Fruit fly (Drosophila melanogaster) whole organism, embryonic: ENCODE measurements around the gene Scgbeta.
A peak's percentile ranks its signal among the peaks of the same experiment; 100 is the strongest.

Source experiments
- Ada2b ChIP-seq: fragments of 200-800 bp; sonication (Bioruptor generic); IDR thresholded peaks from 2 replicates; pipeline ENCODE4 v1.3.6; 2022; ENCODE audit warnings: missing biosample characterization, missing genetic modification characterization
- Adf1 ChIP-seq: fragments of 200-800 bp; sonication (Bioruptor generic); IDR thresholded peaks from 2 replicates; pipeline ENCODE4 v1.3.6; 2022; ENCODE audit warnings: missing biosample characterization, missing genetic modification characterization
- BEAF-32 ChIP-seq: fragments of 200-800 bp; sonication (Bioruptor generic); optimal IDR thresholded peaks from 3 replicates; lab custom pipeline; 2017; ENCODE audit warnings: missing biosample characterization, missing genetic modification characterization, mild to moderate bottlenecking, moderate library complexity, missing genetic modification reagents
- CG10543 ChIP-seq: fragments of 200-800 bp; sonication (Bioruptor generic); optimal IDR thresholded peaks from 3 replicates; lab custom pipeline; 2017; ENCODE audit warnings: missing biosample characterization, mild to moderate bottlenecking, missing genetic modification characterization, moderate library complexity
- CG12071 ChIP-seq: fragments of 200-800 bp; sonication (Bioruptor generic); optimal IDR thresholded peaks from 3 replicates; lab custom pipeline; 2018; ENCODE audit warnings: missing biosample characterization, mild to moderate bottlenecking, missing genetic modification characterization
- CG13287 ChIP-seq: fragments of 200-800 bp; sonication (Bioruptor generic); IDR thresholded peaks from 2 replicates; pipeline ENCODE4 v1.3.6; 2022; ENCODE audit warnings: missing biosample characterization, missing genetic modification characterization; ENCODE audit not compliant: partially characterized antibody
- CG16813 ChIP-seq: fragments of 200-800 bp; sonication (Bioruptor generic); IDR thresholded peaks from 3 replicates; pipeline ENCODE4 v1.3.6; 2022; ENCODE audit warnings: missing biosample characterization, missing genetic modification characterization; ENCODE audit not compliant: partially characterized antibody
- CG34224 ChIP-seq: fragments of 200-800 bp; sonication (Bioruptor generic); IDR thresholded peaks from 3 replicates; pipeline ENCODE4 v1.3.6; 2022; ENCODE audit warnings: missing biosample characterization, missing genetic modification characterization; ENCODE audit not compliant: partially characterized antibody
- CG34376 ChIP-seq: fragments of 200-800 bp; sonication (Bioruptor generic); optimal IDR thresholded peaks from 2 replicates; lab custom pipeline; 2018; ENCODE audit warnings: missing biosample characterization, mild to moderate bottlenecking, missing genetic modification characterization
- CG5180 ChIP-seq: fragments of 200-800 bp; sonication (Bioruptor generic); optimal IDR thresholded peaks from 3 replicates; lab custom pipeline; 2017; ENCODE audit warnings: missing biosample characterization, missing genetic modification characterization, mild to moderate bottlenecking, moderate library complexity, missing genetic modification reagents
- CG6683 ChIP-seq: fragments of 200-800 bp; sonication (Bioruptor generic); optimal IDR thresholded peaks from 2 replicates; lab custom pipeline; 2017; ENCODE audit warnings: missing biosample characterization, mild to moderate bottlenecking, missing genetic modification characterization, missing genetic modification reagents
- CG8290 ChIP-seq, 3 experiments: fragments of 200-800 bp; sonication (Bioruptor generic); optimal IDR thresholded peaks; 2 replicates each; lab custom pipeline; 2016 to 2019; ENCODE audit warnings: missing biosample characterization in 3 of 3, missing genetic modification characterization in 3 of 3, mild to moderate bottlenecking in 2 of 3, moderate library complexity in 1 of 3
- Dll ChIP-seq: fragments of 200-800 bp; sonication (Bioruptor generic); IDR thresholded peaks from 4 replicates; pipeline ENCODE4 v1.3.6; 2022; ENCODE audit warnings: missing biosample characterization, missing genetic modification characterization; ENCODE audit not compliant: partially characterized antibody
- Doc3 ChIP-seq: fragments of 200-800 bp; sonication (Bioruptor generic); IDR thresholded peaks from 3 replicates; pipeline ENCODE4 v1.3.6; 2022; ENCODE audit warnings: missing biosample characterization, missing genetic modification characterization; ENCODE audit not compliant: partially characterized antibody
- Dref ChIP-seq: fragments of 200-800 bp; sonication (Bioruptor generic); IDR thresholded peaks from 2 replicates; pipeline ENCODE4 v1.3.6; 2022; ENCODE audit warnings: missing biosample characterization, missing genetic modification characterization
- E2f2 ChIP-seq: fragments of 200-800 bp; sonication (Bioruptor generic); IDR thresholded peaks from 2 replicates; pipeline ENCODE4 v1.3.6; 2022; ENCODE audit warnings: missing biosample characterization, missing genetic modification characterization
- Fer1 ChIP-seq: fragments of 200-800 bp; sonication (Bioruptor generic); optimal IDR thresholded peaks from 2 replicates; lab custom pipeline; 2017; ENCODE audit warnings: missing biosample characterization, mild to moderate bottlenecking, missing genetic modification characterization
- HmgD ChIP-seq: fragments of 200-800 bp; sonication (Bioruptor generic); optimal IDR thresholded peaks from 3 replicates; lab custom pipeline; 2016; ENCODE audit warnings: missing biosample characterization, missing genetic modification characterization
- Hsf ChIP-seq: fragments of 200-800 bp; sonication (Bioruptor generic); optimal IDR thresholded peaks from 3 replicates; lab custom pipeline; 2016; ENCODE audit warnings: missing biosample characterization, missing genetic modification characterization
- MESR4 ChIP-seq: fragments of 200-800 bp; sonication (Bioruptor generic); optimal IDR thresholded peaks from 2 replicates; lab custom pipeline; 2018; ENCODE audit warnings: missing biosample characterization, mild to moderate bottlenecking, missing genetic modification characterization, moderate library complexity
- Med ChIP-seq: fragments of 200-800 bp; sonication (Bioruptor generic); peaks from one replicate; lab custom pipeline; 2016; ENCODE audit warnings: missing biosample characterization, missing genetic modification characterization, mild to moderate bottlenecking, inconsistent platforms, moderate library complexity
- Myb ChIP-seq: fragments of 200-800 bp; sonication (Bioruptor generic); optimal IDR thresholded peaks from 2 replicates; lab custom pipeline; 2016; ENCODE audit warnings: missing biosample characterization, missing genetic modification characterization
- NC2α ChIP-seq: fragments of 200-800 bp; sonication (Bioruptor generic); optimal IDR thresholded peaks from 2 replicates; lab custom pipeline; 2016; ENCODE audit warnings: missing biosample characterization, missing genetic modification characterization
- Nf-YA ChIP-seq: fragments of 200-800 bp; sonication (Bioruptor generic); IDR thresholded peaks from 2 replicates; pipeline ENCODE4 v1.3.6; 2022; ENCODE audit warnings: missing biosample characterization, missing genetic modification characterization
- Pdp1 ChIP-seq, 2 experiments: fragments of 200-800 bp; sonication (Bioruptor generic); optimal IDR thresholded peaks; 3 replicates each; lab custom pipeline; 2016; ENCODE audit warnings: missing biosample characterization in 2 of 2, missing genetic modification characterization in 2 of 2, mild to moderate bottlenecking in 1 of 2, moderate library complexity in 1 of 2
- Sry-δ ChIP-seq: fragments of 200-800 bp; sonication (Bioruptor generic); optimal IDR thresholded peaks from 2 replicates; lab custom pipeline; 2016; ENCODE audit warnings: missing biosample characterization, missing genetic modification characterization
- amos ChIP-seq: fragments of 200-800 bp; sonication (Bioruptor generic); IDR thresholded peaks from 2 replicates; pipeline ENCODE4 v1.3.6; 2022; ENCODE audit warnings: missing biosample characterization, missing genetic modification characterization; ENCODE audit not compliant: partially characterized antibody
- ato ChIP-seq: fragments of 200-800 bp; sonication (Bioruptor generic); IDR thresholded peaks from 2 replicates; pipeline ENCODE4 v1.3.6; 2022; ENCODE audit warnings: missing biosample characterization, missing genetic modification characterization; ENCODE audit not compliant: partially characterized antibody
- bbx ChIP-seq: fragments of 200-800 bp; sonication (Bioruptor generic); IDR thresholded peaks from 2 replicates; pipeline ENCODE4 v1.3.6; 2022; ENCODE audit warnings: missing biosample characterization, missing genetic modification characterization; ENCODE audit not compliant: partially characterized antibody
- chinmo ChIP-seq: fragments of 200-800 bp; sonication (Bioruptor generic); IDR thresholded peaks from 4 replicates; pipeline ENCODE4 v1.3.6; 2022; ENCODE audit warnings: missing biosample characterization, missing genetic modification characterization; ENCODE audit not compliant: partially characterized antibody
- danr ChIP-seq: fragments of 200-800 bp; sonication (Bioruptor generic); IDR thresholded peaks from 2 replicates; pipeline ENCODE4 v1.3.6; 2022; ENCODE audit warnings: missing biosample characterization, missing genetic modification characterization
- hb ChIP-seq: fragments of 200-800 bp; sonication (Bioruptor generic); IDR thresholded peaks from 3 replicates; pipeline ENCODE4 v1.3.6; 2022; ENCODE audit warnings: missing biosample characterization, missing genetic modification characterization; ENCODE audit not compliant: partially characterized antibody
- hbn ChIP-seq: fragments of 200-800 bp; sonication (Bioruptor generic); IDR thresholded peaks from 2 replicates; pipeline ENCODE4 v1.3.6; 2022; ENCODE audit warnings: missing biosample characterization, missing genetic modification characterization; ENCODE audit not compliant: partially characterized antibody
- inv ChIP-seq: fragments of 200-800 bp; sonication (Bioruptor generic); IDR thresholded peaks from 2 replicates; pipeline ENCODE4 v1.3.6; 2022; ENCODE audit warnings: missing biosample characterization, missing genetic modification characterization; ENCODE audit not compliant: partially characterized antibody
- kni ChIP-seq: fragments of 200-800 bp; sonication (Bioruptor generic); optimal IDR thresholded peaks from 3 replicates; lab custom pipeline; 2017; ENCODE audit warnings: mild to moderate bottlenecking, missing biosample characterization, missing genetic modification reagents, missing genetic modification characterization
- knrl ChIP-seq: fragments of 200-800 bp; sonication (Bioruptor generic); IDR thresholded peaks from 3 replicates; pipeline ENCODE4 v1.3.6; 2022; ENCODE audit warnings: missing biosample characterization, missing genetic modification characterization; ENCODE audit not compliant: partially characterized antibody
- pzg ChIP-seq: fragments of 200-800 bp; sonication (Bioruptor generic); optimal IDR thresholded peaks from 3 replicates; lab custom pipeline; 2018; ENCODE audit warnings: missing biosample characterization, mild to moderate bottlenecking, missing genetic modification characterization, moderate library complexity
- salm ChIP-seq: fragments of 200-800 bp; sonication (Bioruptor generic); optimal IDR thresholded peaks from 2 replicates; lab custom pipeline; 2018; ENCODE audit warnings: missing biosample characterization, mild to moderate bottlenecking, missing genetic modification characterization
- scrt ChIP-seq: fragments of 200-800 bp; sonication (Bioruptor generic); optimal IDR thresholded peaks from 2 replicates; lab custom pipeline; 2018; ENCODE audit warnings: missing biosample characterization, mild to moderate bottlenecking, missing genetic modification characterization, moderate library complexity
- sd ChIP-seq: fragments of 200-800 bp; sonication (Bioruptor generic); optimal IDR thresholded peaks from 3 replicates; lab custom pipeline; 2018; ENCODE audit warnings: missing biosample characterization, mild to moderate bottlenecking, missing genetic modification characterization, moderate library complexity
- sna ChIP-seq: fragments of 200-800 bp; sonication (Bioruptor generic); IDR thresholded peaks from 2 replicates; pipeline ENCODE4 v1.3.6; 2022; ENCODE audit warnings: missing biosample characterization, missing genetic modification characterization; ENCODE audit not compliant: partially characterized antibody
- stwl ChIP-seq: fragments of 200-800 bp; sonication (Bioruptor generic); optimal IDR thresholded peaks from 3 replicates; lab custom pipeline; 2018; ENCODE audit warnings: missing biosample characterization, mild to moderate bottlenecking, missing genetic modification characterization, moderate library complexity
- tna ChIP-seq: fragments of 200-800 bp; sonication (Bioruptor generic); IDR thresholded peaks from 2 replicates; pipeline ENCODE4 v1.3.6; 2022; ENCODE audit warnings: missing biosample characterization, missing genetic modification characterization; ENCODE audit not compliant: partially characterized antibody
- unc-4 ChIP-seq: fragments of 200-800 bp; sonication (Bioruptor generic); IDR thresholded peaks from 2 replicates; pipeline ENCODE4 v1.3.6; 2022; ENCODE audit warnings: missing biosample characterization, missing genetic modification characterization; ENCODE audit not compliant: partially characterized antibody
- zen2 ChIP-seq: fragments of 200-800 bp; sonication (Bioruptor generic); IDR thresholded peaks from 3 replicates; pipeline ENCODE4 v1.3.6; 2022; ENCODE audit warnings: missing biosample characterization, missing genetic modification characterization; ENCODE audit not compliant: partially characterized antibody

The Scgbeta gene

dm6 chr3R:12401672-12402296 lies 20.4 kb downstream of the Scgbeta start, which contains the start of gene DNAlig3:
TSS of gene DNAlig3 (minus strand) at chr3R:12401839.
- TF ChIP-seq Hsf (GFP tag; lab: Kevin White, UChicago) (no peak), unc-4 (peak; percentile 57), Nf-YA (peak; percentile 23; the same call in 1 of the 2 replicates), pzg (GFP tag; lab: Kevin White, UChicago) (peak; percentile 68), hb (GFP tag; lab: Robert Waterston, UW) (0 out of 3 replicates have a peak, but pooled peaks have one; percentile 64), HmgD (GFP tag; lab: Kevin White, UChicago) (peak; percentile 8), Pdp1 (GFP tag; optimal IDR thresholded peaks at IDR 0.05; lab: Kevin White, UChicago) (peak in 1 of 2 experiments; percentile 10), inv (GFP tag; lab: Robert Waterston, UW) (peak; percentile 25; the same call in 1 of the 2 replicates), danr (GFP tag; lab: Robert Waterston, UW) (no peak), Ada2b (GFP tag; lab: Robert Waterston, UW) (no peak), hbn (GFP tag; lab: Robert Waterston, UW) (peak; percentile 48), CG12071 (GFP tag; lab: Kevin White, UChicago) (peak; percentile 44), CG8290 (GFP tag; optimal IDR thresholded peaks at IDR 0.05; lab: Kevin White, UChicago) (no peak), CG8290 (tag; optimal IDR thresholded peaks at IDR 0.05; lab: Kevin White, UChicago) (peak in 1 of 2 experiments; percentile 40), Fer1 (peak; percentile 21), scrt (GFP tag; lab: Kevin White, UChicago) (peak; percentile 53), amos (GFP tag; lab: Robert Waterston, UW) (peak; percentile 52; the same call in 1 of the 2 replicates), Adf1 (GFP tag; lab: Robert Waterston, UW) (no peak), MESR4 (peak; percentile 23), Dref (peak; percentile 40; the same call in 1 of the 2 replicates), sd (tag; lab: Kevin White, UChicago) (peak; percentile 29), Med (GFP tag; lab: Kevin White, UChicago) (peak; percentile 42), Myb (GFP tag; lab: Kevin White, UChicago) (peak; percentile 95), sna (GFP tag; lab: Robert Waterston, UW) (peak; percentile 62), NC2α (GFP tag; lab: Kevin White, UChicago) (no peak), BEAF-32 (GFP tag; lab: Kevin White, UChicago) (peak; percentile 68), Doc3 (GFP tag; lab: Robert Waterston, UW) (peak; percentile 61; the same call in 1 of the 3 replicates), Sry-δ (GFP tag; lab: Kevin White, UChicago) (peak; percentile 22), kni (GFP tag; lab: Kevin White, UChicago) (peak; percentile 44), zen2 (GFP tag; lab: Robert Waterston, UW) (peak; percentile 68; the same call in 2 of the 3 replicates), CG13287 (GFP tag; lab: Robert Waterston, UW) (peak; percentile 73), CG16813 (GFP tag; lab: Robert Waterston, UW) (peak; percentile 45; the same call in 1 of the 3 replicates), knrl (GFP tag; lab: Robert Waterston, UW) (0 out of 3 replicates have a peak, but pooled peaks have one; percentile 28), CG34224 (GFP tag; lab: Robert Waterston, UW) (peak; percentile 57), salm (no peak), chinmo (GFP tag; lab: Robert Waterston, UW) (0 out of 4 replicates have a peak, but pooled peaks have one; percentile 27), Dll (GFP tag; lab: Robert Waterston, UW) (peak; percentile 73), E2f2 (GFP tag; lab: Robert Waterston, UW) (peak; percentile 89), CG10543 (GFP tag; lab: Kevin White, UChicago) (no peak), CG6683 (GFP tag; lab: Kevin White, UChicago) (peak; percentile 8), tna (GFP tag; lab: Robert Waterston, UW) (0 out of 2 replicates have a peak, but pooled peaks have one; percentile 25), stwl (tag; lab: Kevin White, UChicago) (peak; percentile 64), CG34376 (GFP tag; lab: Kevin White, UChicago) (peak; percentile 44), CG5180 (GFP tag; lab: Kevin White, UChicago) (no peak), ato (GFP tag; lab: Robert Waterston, UW) (no peak), bbx (peak; percentile 63)
